Fruit fly (Drosophila melanogaster): ENCODE data around the gene Amt.
A peak's percentile ranks its signal among the peaks of the same experiment; 100 is the strongest.

Gene Amt

dm6 chr3R:15292241-15293004 lies 43.5 kb upstream of the Amt start (continued):
- TF ChIP-seq CG11723 (GFP tag; optimal IDR thresholded peaks at IDR 0.05) (peak; percentile 8), CG18262 (tag; optimal IDR thresholded peaks at IDR 0.05) (no peak), Adf1 (GFP tag; IDR thresholded peaks at IDR 0.05) (no peak), dpn (GFP tag; optimal IDR thresholded peaks at IDR 0.05) (peak; percentile 17 to 39), CG15011 (GFP tag; optimal IDR thresholded peaks at IDR 0.05) (peak; percentile 29), D (optimal IDR thresholded peaks at IDR 0.05) (no peak), D (GFP tag; optimal IDR thresholded peaks at IDR 0.05) (no peak), CG9876 (GFP tag; optimal IDR thresholded peaks at IDR 0.05) (peak; percentile 2), CG18599 (GFP tag; optimal IDR thresholded peaks at IDR 0.05) (peak; percentile 73), CG17829 (tag; optimal IDR thresholded peaks at IDR 0.05) (peak; percentile 9), CG32532 (GFP tag; IDR thresholded peaks at IDR 0.05) (no peak), Stat92E (GFP tag; optimal IDR thresholded peaks at IDR 0.05) (no peak), lab (GFP tag; optimal IDR thresholded peaks at IDR 0.05) (peak; percentile 45), Hsf (GFP tag; optimal IDR thresholded peaks at IDR 0.05) (no peak), CG12155 (GFP tag; optimal IDR thresholded peaks at IDR 0.05) (peak; percentile 31), CG4424 (GFP tag; optimal IDR thresholded peaks at IDR 0.05) (no peak), unpg (GFP tag; optimal IDR thresholded peaks at IDR 0.05) (peak; percentile 44), insv (GFP tag; optimal IDR thresholded peaks at IDR 0.05) (peak in 1 of 2 experiments; percentile 82), tll (GFP tag; optimal IDR thresholded peaks at IDR 0.05) (no peak), cg (GFP tag; optimal IDR thresholded peaks at IDR 0.05) (peak; percentile 61), Gug (GFP tag; IDR thresholded peaks at IDR 0.05) (peak; percentile 54; the same call in 1 of the 4 replicates), grn (GFP tag; optimal IDR thresholded peaks at IDR 0.05) (no peak), NfI (GFP tag; optimal IDR thresholded peaks at IDR 0.05) (peak; percentile 27), Bteb2 (GFP tag; optimal IDR thresholded peaks at IDR 0.05) (peak; percentile 4), p53 (GFP tag; optimal IDR thresholded peaks at IDR 0.05) (no peak), Pdp1 (GFP tag; optimal IDR thresholded peaks at IDR 0.05) (peak in 1 of 2 experiments; percentile 96), lilli (GFP tag; optimal IDR thresholded peaks at IDR 0.05) (peak; percentile 62), gem (tag; optimal IDR thresholded peaks at IDR 0.05) (peak; percentile 43), Blimp-1 (GFP tag; optimal IDR thresholded peaks at IDR 0.05) (peak; percentile 12), pnt (GFP tag; optimal IDR thresholded peaks at IDR 0.05) (peak; percentile 20), CG17359 (tag; optimal IDR thresholded peaks at IDR 0.05) (no peak), hbn (GFP tag; IDR thresholded peaks at IDR 0.05; ENCODE audit: partially characterized antibody) (no peak), pum (GFP tag; optimal IDR thresholded peaks at IDR 0.05) (peak; percentile 33), Fer3 (tag; optimal IDR thresholded peaks at IDR 0.05) (peak; percentile 25), exex (tag; optimal IDR thresholded peaks at IDR 0.05) (no peak), br (optimal IDR thresholded peaks at IDR 0.05) (no peak), HLH54F (GFP tag; optimal IDR thresholded peaks at IDR 0.05) (peak; percentile 6), CG30403 (GFP tag; optimal IDR thresholded peaks at IDR 0.05) (peak; percentile 1), disco-r (GFP tag; optimal IDR thresholded peaks at IDR 0.05) (peak; percentile 49), btn (GFP tag; optimal IDR thresholded peaks at IDR 0.05) (no peak), rib (GFP tag; IDR thresholded peaks at IDR 0.05) (no peak)

Data from whole organism, embryonic.